Worm (Caenorhabditis elegans) whole organism, late embryonic: ENCODE data around the gene nhr-46.
A peak's percentile ranks its signal among the peaks of the same experiment; 100 is the strongest.

Source experiments
- F13H6.1 ChIP-seq: sonication (generic microtip); optimal IDR thresholded peaks from 2 replicates; lab custom pipeline; 2016; ENCODE audit warnings: missing genetic modification characterization, missing compliant biosample characterization
- K09A11.1 ChIP-seq: sonication (generic microtip); optimal IDR thresholded peaks from 2 replicates; lab custom pipeline; 2017; ENCODE audit warnings: antibody characterized with exemption, mild to moderate bottlenecking, missing genetic modification characterization, missing compliant biosample characterization; ENCODE audit not compliant: insufficient read depth
- T23F11.4 ChIP-seq: fragments of 200-800 bp; sonication (Bioruptor generic); optimal IDR thresholded peaks from 2 replicates; lab custom pipeline; 2018; ENCODE audit warnings: mild to moderate bottlenecking, missing genetic modification characterization, missing compliant biosample characterization
- Y22D7AL.16 ChIP-seq: sonication (generic microtip); optimal IDR thresholded peaks from 2 replicates; lab custom pipeline; 2016; ENCODE audit warnings: missing genetic modification characterization, missing compliant biosample characterization
- ahr-1 ChIP-seq: sonication (generic microtip); optimal IDR thresholded peaks from 2 replicates; lab custom pipeline; 2016; ENCODE audit warnings: missing genetic modification characterization, missing compliant biosample characterization
- ama-1 ChIP-seq: fragments of 150-350 bp; optimal IDR thresholded peaks from 2 replicates; lab custom pipeline; 2014
- ceh-14 ChIP-seq: sonication (generic microtip); optimal IDR thresholded peaks from 2 replicates; lab custom pipeline; 2016; ENCODE audit warnings: missing genotype, missing genetic modification characterization, missing compliant biosample characterization
- ceh-18 ChIP-seq: sonication (generic microtip); optimal IDR thresholded peaks from 2 replicates; lab custom pipeline; 2016; ENCODE audit warnings: missing genetic modification characterization, missing compliant biosample characterization
- ceh-2 ChIP-seq: sonication (generic microtip); optimal IDR thresholded peaks from 2 replicates; lab custom pipeline; 2016; ENCODE audit warnings: missing genotype, missing genetic modification characterization, missing compliant biosample characterization
- ceh-22 ChIP-seq: sonication (generic microtip); optimal IDR thresholded peaks from 2 replicates; lab custom pipeline; 2017; ENCODE audit warnings: missing biosample characterization, missing genetic modification characterization
- ceh-24 ChIP-seq: sonication (generic microtip); optimal IDR thresholded peaks from 2 replicates; lab custom pipeline; 2016; ENCODE audit warnings: mild to moderate bottlenecking, missing genetic modification characterization, missing compliant biosample characterization
- ceh-30 ChIP-seq: fragments of 150-350 bp; optimal IDR thresholded peaks from 2 replicates; lab custom pipeline; 2014; ENCODE audit warnings: missing biosample characterization, missing genetic modification characterization
- ceh-31 ChIP-seq: sonication (generic microtip); optimal IDR thresholded peaks from 2 replicates; lab custom pipeline; 2016; ENCODE audit warnings: missing genetic modification characterization, missing compliant biosample characterization
- ceh-45 ChIP-seq: fragments of 200-800 bp; sonication (Bioruptor generic); IDR thresholded peaks from 2 replicates; pipeline ENCODE4 v1.3.6; 2022; ENCODE audit warnings: missing genetic modification reagents, missing genetic modification characterization, missing compliant biosample characterization
- ceh-48 ChIP-seq: sonication (generic microtip); optimal IDR thresholded peaks from 2 replicates; lab custom pipeline; 2016; ENCODE audit warnings: missing genetic modification characterization, inconsistent platforms, missing compliant biosample characterization
- ceh-6 ChIP-seq: fragments of 200-800 bp; sonication (Bioruptor generic); optimal IDR thresholded peaks from 2 replicates; lab custom pipeline; 2018; ENCODE audit warnings: mild to moderate bottlenecking, missing genetic modification characterization, missing compliant biosample characterization
- ceh-9 ChIP-seq: sonication (generic microtip); optimal IDR thresholded peaks from 2 replicates; lab custom pipeline; 2016; ENCODE audit warnings: mild to moderate bottlenecking, missing genetic modification characterization, inconsistent platforms, missing compliant biosample characterization
- dmd-4 ChIP-seq: sonication (generic microtip); optimal IDR thresholded peaks from 2 replicates; lab custom pipeline; 2016; ENCODE audit warnings: borderline replicate concordance, missing genetic modification characterization, missing compliant biosample characterization
- elt-2 ChIP-seq: sonication (generic microtip); optimal IDR thresholded peaks from 2 replicates; lab custom pipeline; 2016; ENCODE audit warnings: missing genetic modification reagents, missing genetic modification characterization, missing compliant biosample characterization
- elt-4 ChIP-seq: sonication (generic microtip); optimal IDR thresholded peaks from 2 replicates; lab custom pipeline; 2016; ENCODE audit warnings: missing genetic modification characterization, missing compliant biosample characterization
- eyg-1 ChIP-seq: sonication (generic microtip); optimal IDR thresholded peaks from 2 replicates; lab custom pipeline; 2016; ENCODE audit warnings: missing genotype, missing genetic modification characterization, missing compliant biosample characterization
- fax-1 ChIP-seq: sonication (generic microtip); optimal IDR thresholded peaks from 2 replicates; lab custom pipeline; 2016; ENCODE audit warnings: missing genotype, missing genetic modification characterization, missing compliant biosample characterization
- fkh-10 ChIP-seq: fragments of 150-350 bp; optimal IDR thresholded peaks from 2 replicates; lab custom pipeline; 2014; ENCODE audit warnings: missing biosample characterization, missing genetic modification reagents, missing genetic modification characterization
- fkh-6 ChIP-seq: sonication (generic microtip); optimal IDR thresholded peaks from 2 replicates; lab custom pipeline; 2016; ENCODE audit warnings: missing genetic modification characterization, missing compliant biosample characterization
- hlh-13 ChIP-seq: fragments of 200-800 bp; sonication (Bioruptor generic); optimal IDR thresholded peaks from 2 replicates; lab custom pipeline; 2018; ENCODE audit warnings: mild to moderate bottlenecking, missing genetic modification characterization, missing compliant biosample characterization
- hlh-6 ChIP-seq: sonication (generic microtip); optimal IDR thresholded peaks from 2 replicates; lab custom pipeline; 2016; ENCODE audit warnings: missing genotype, missing genetic modification characterization, missing compliant biosample characterization
- hlh-8 ChIP-seq: sonication (generic microtip); optimal IDR thresholded peaks from 2 replicates; lab custom pipeline; 2016; ENCODE audit warnings: missing genotype, missing genetic modification characterization, missing compliant biosample characterization
- lim-6 ChIP-seq: sonication (generic microtip); optimal IDR thresholded peaks from 2 replicates; lab custom pipeline; 2016; ENCODE audit warnings: missing genetic modification characterization, missing compliant biosample characterization
- mec-3 ChIP-seq: sonication (generic microtip); optimal IDR thresholded peaks from 2 replicates; lab custom pipeline; 2016; ENCODE audit warnings: borderline replicate concordance, missing genetic modification characterization, missing compliant biosample characterization
- nfya-1 ChIP-seq: sonication (generic microtip); optimal IDR thresholded peaks from 2 replicates; lab custom pipeline; 2017; ENCODE audit warnings: missing genetic modification characterization, mild to moderate bottlenecking, missing compliant biosample characterization, antibody characterized with exemption, moderate library complexity
- nhr-11 ChIP-seq: fragments of 150-350 bp; optimal IDR thresholded peaks from 2 replicates; lab custom pipeline; 2014; ENCODE audit warnings: missing biosample characterization, missing genetic modification characterization
- npax-4 ChIP-seq: sonication (generic microtip); optimal IDR thresholded peaks from 2 replicates; lab custom pipeline; 2016; ENCODE audit warnings: missing genetic modification characterization, missing compliant biosample characterization
- odd-2 ChIP-seq: sonication (generic microtip); optimal IDR thresholded peaks from 2 replicates; lab custom pipeline; 2017; ENCODE audit warnings: antibody characterized with exemption, mild to moderate bottlenecking, missing genetic modification characterization, missing compliant biosample characterization
- pag-3 ChIP-seq: sonication (generic microtip); optimal IDR thresholded peaks from 2 replicates; lab custom pipeline; 2016; ENCODE audit warnings: missing compliant biosample characterization, missing genetic modification characterization, borderline replicate concordance
- pat-9 ChIP-seq: fragments of 200-800 bp; sonication (Bioruptor generic); optimal IDR thresholded peaks from 2 replicates; lab custom pipeline; 2018; ENCODE audit warnings: mild to moderate bottlenecking, missing genetic modification characterization, moderate library complexity, missing compliant biosample characterization
- pha-2 ChIP-seq: sonication (generic microtip); optimal IDR thresholded peaks from 2 replicates; lab custom pipeline; 2017; ENCODE audit warnings: mild to moderate bottlenecking, missing genetic modification characterization, missing compliant biosample characterization
- pha-4 ChIP-seq: fragments of 150-350 bp; optimal IDR thresholded peaks from 2 replicates; lab custom pipeline; 2018; ENCODE audit warnings: missing biosample characterization, missing genetic modification reagents, missing genetic modification characterization
- sdc-2 ChIP-seq: sonication (generic microtip); optimal IDR thresholded peaks from 2 replicates; lab custom pipeline; 2016; ENCODE audit warnings: missing genotype, missing genetic modification characterization, missing compliant biosample characterization
- sox-2 ChIP-seq: fragments of 200-800 bp; sonication (Bioruptor generic); IDR thresholded peaks from 2 replicates; pipeline ENCODE4 v1.3.6; 2022; ENCODE audit warnings: missing genetic modification reagents, missing genetic modification characterization, missing compliant biosample characterization
- sox-4 ChIP-seq: sonication (generic microtip); optimal IDR thresholded peaks from 2 replicates; lab custom pipeline; 2017; ENCODE audit warnings: mild to moderate bottlenecking, missing genetic modification characterization, inconsistent platforms, missing compliant biosample characterization
- tbx-2 ChIP-seq: sonication (generic microtip); optimal IDR thresholded peaks from 2 replicates; lab custom pipeline; 2016; ENCODE audit warnings: missing genetic modification characterization, missing compliant biosample characterization
- tbx-7 ChIP-seq: sonication (generic microtip); optimal IDR thresholded peaks from 2 replicates; lab custom pipeline; 2016; ENCODE audit warnings: missing genotype, missing genetic modification characterization, missing compliant biosample characterization
- ttx-3 ChIP-seq: sonication (generic microtip); optimal IDR thresholded peaks from 2 replicates; lab custom pipeline; 2016; ENCODE audit warnings: missing genetic modification reagents, missing genetic modification characterization, missing compliant biosample characterization
- unc-55 ChIP-seq: sonication (generic microtip); optimal IDR thresholded peaks from 2 replicates; lab custom pipeline; 2017; ENCODE audit warnings: missing biosample characterization, missing genetic modification reagents, missing genetic modification characterization
- unc-86 ChIP-seq: sonication (generic microtip); optimal IDR thresholded peaks from 2 replicates; lab custom pipeline; 2016; ENCODE audit warnings: missing genetic modification characterization, missing compliant biosample characterization
- zip-5 ChIP-seq: sonication (generic microtip); optimal IDR thresholded peaks from 2 replicates; lab custom pipeline; 2016; ENCODE audit warnings: missing genetic modification characterization, missing compliant biosample characterization
- ztf-16 ChIP-seq: sonication (generic microtip); optimal IDR thresholded peaks from 2 replicates; lab custom pipeline; 2017; ENCODE audit warnings: missing genetic modification characterization, missing compliant biosample characterization

nhr-46 gene

ce11 chrIV:5753253-5753652, 4.4 kb downstream of the nhr-46 start (continued):
- TF ChIP-seq elt-4 (tag; lab: Kevin White, UChicago) = no peak
- no peak for TF ChIP-seq fkh-10 (GFP tag; lab: Kevin White, UChicago)
- TF ChIP-seq hlh-8 (tag; lab: Kevin White, UChicago) = no peak
- TF ChIP-seq ceh-6 = no peak
- no peak for TF ChIP-seq npax-4 (tag; lab: Kevin White, UChicago)
- no peak for TF ChIP-seq pha-4 (tag; lab: Kevin White, UChicago)
- TF ChIP-seq tbx-7 (tag; lab: Kevin White, UChicago) = no peak
- TF ChIP-seq ama-1 = no peak
- TF ChIP-seq ceh-14 (tag; lab: Kevin White, UChicago) = peak; percentile 17
- TF ChIP-seq Y22D7AL.16 (tag; lab: Kevin White, UChicago) = no peak
- TF ChIP-seq zip-5 = no peak
- TF ChIP-seq fkh-6 (tag; lab: Kevin White, UChicago) = no peak
- no peak for TF ChIP-seq sox-4 (tag; lab: Kevin White, UChicago)
- TF ChIP-seq nhr-11 (tag; lab: Kevin White, UChicago) = no peak
- TF ChIP-seq sox-2 = no peak
- TF ChIP-seq unc-86 (tag; lab: Kevin White, UChicago) = no peak
- no peak for TF ChIP-seq pag-3 (tag; lab: Kevin White, UChicago)
- TF ChIP-seq fax-1 = no peak
- TF ChIP-seq elt-2 (tag; lab: Kevin White, UChicago) = no peak
- no peak for TF ChIP-seq ceh-22
- no peak for TF ChIP-seq ceh-45 (GFP tag; lab: Robert Waterston, UW)
- TF ChIP-seq tbx-2 (tag; lab: Kevin White, UChicago) = peak; percentile 15
- no peak for TF ChIP-seq pat-9 (tag; lab: Kevin White, UChicago)
- no peak for TF ChIP-seq mec-3 (tag; lab: Kevin White, UChicago)
- no peak for TF ChIP-seq odd-2
- TF ChIP-seq ceh-24 (tag; lab: Kevin White, UChicago) = no peak
- no peak for TF ChIP-seq ceh-31 (tag; lab: Kevin White, UChicago)
- TF ChIP-seq ceh-9 (tag; lab: Kevin White, UChicago) = no peak
- peak; percentile 74 for TF ChIP-seq ceh-18 (tag; lab: Kevin White, UChicago)
- TF ChIP-seq ceh-2 (tag; lab: Kevin White, UChicago) = no peak
- TF ChIP-seq ceh-30 (tag; lab: Kevin White, UChicago) = no peak
- no peak for TF ChIP-seq ahr-1
- peak; percentile 50 for TF ChIP-seq T23F11.4
- TF ChIP-seq pha-2 = peak; percentile 45
- TF ChIP-seq K09A11.1 = no peak
- no peak for TF ChIP-seq eyg-1 (tag; lab: Kevin White, UChicago)
- TF ChIP-seq hlh-13 (GFP tag; lab: Kevin White, UChicago) = no peak
- TF ChIP-seq nfya-1 (tag; lab: Kevin White, UChicago) = no peak
- TF ChIP-seq F13H6.1 (tag; lab: Kevin White, UChicago) = no peak
- TF ChIP-seq ztf-16 (tag; lab: Kevin White, UChicago) = no peak
- TF ChIP-seq sdc-2 = no peak
- no peak for TF ChIP-seq ceh-48 (tag; lab: Kevin White, UChicago)
- no peak for TF ChIP-seq dmd-4 (tag; lab: Kevin White, UChicago)
- no peak for TF ChIP-seq unc-55
- TF ChIP-seq lim-6 (tag; lab: Kevin White, UChicago) = no peak
- TF ChIP-seq ttx-3 (tag; lab: Kevin White, UChicago) = no peak
- TF ChIP-seq hlh-6 (tag; lab: Kevin White, UChicago) = no peak
